Worm (Caenorhabditis elegans) whole organism, L4/young adult: ENCODE results near the gene F35H8.1.

Experiments
- W03F9.2 ChIP-seq: fragments of 150-350 bp; optimal IDR thresholded peaks from 2 replicates; lab custom pipeline; 2014; ENCODE audit warnings: missing biosample characterization, missing genetic modification characterization
- dao-5 ChIP-seq: sonication (generic microtip); optimal IDR thresholded peaks from 2 replicates; lab custom pipeline; 2016; ENCODE audit warnings: missing genotype, missing genetic modification characterization, moderate library complexity, missing compliant biosample characterization
- him-1 ChIP-seq: sonication (generic microtip); optimal IDR thresholded peaks from 2 replicates; lab custom pipeline; 2016; ENCODE audit warnings: missing genotype, missing genetic modification reagents, missing genetic modification characterization, missing compliant biosample characterization

- no peak for TF ChIP-seq dao-5
- TF ChIP-seq him-1 (tag; lab: Kevin White, UChicago): no peak
- TF ChIP-seq W03F9.2 (tag; lab: Kevin White, UChicago): no peak
Observed at ce11 chrII:9594924-9595323, 41.8 kb upstream of the F35H8.1 start, which contains the start of gene E02H1.5.
